Fruit fly (Drosophila melanogaster): ENCODE measurements around the gene Pgd.
A peak's percentile ranks its signal among the peaks of the same experiment; 100 is the strongest.

Gene Pgd

DNA sequence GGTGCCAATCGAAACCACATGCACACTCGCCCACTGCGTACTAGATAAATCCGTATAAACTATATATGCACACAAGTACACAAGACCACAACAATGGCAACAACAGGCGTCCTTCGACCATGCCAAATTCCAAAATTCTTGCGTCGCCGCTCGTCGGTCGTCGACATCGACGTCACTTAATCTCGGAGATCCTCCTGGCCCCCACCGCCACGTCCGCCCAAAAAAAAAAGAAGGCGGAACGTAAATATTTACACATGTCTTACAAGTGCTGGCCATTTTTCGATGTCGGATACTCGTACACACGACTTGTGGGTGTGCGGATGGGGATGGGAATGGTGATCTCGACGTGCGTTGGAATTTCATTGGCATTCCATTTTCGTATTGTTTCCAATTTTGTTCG, 18.4 kb downstream of the Pgd start:
- TF ChIP-seq kay (GFP tag; ENCODE audit: borderline replicate concordance) (no peak), CG14711 (tag; optimal IDR thresholded peaks at IDR 0.05) (no peak), Clk (GFP tag; optimal IDR thresholded peaks at IDR 0.05) (no peak), toe (GFP tag; optimal IDR thresholded peaks at IDR 0.05) (no peak), ovo (GFP tag; optimal IDR thresholded peaks at IDR 0.05) (no peak), Mnt (GFP tag; optimal IDR thresholded peaks at IDR 0.05) (no peak), CG7045 (GFP tag; optimal IDR thresholded peaks at IDR 0.05) (no peak), tj (GFP tag; optimal IDR thresholded peaks at IDR 0.05) (no peak), Hr96 (GFP tag; optimal IDR thresholded peaks at IDR 0.05) (no peak), CG5204 (GFP tag; optimal IDR thresholded peaks at IDR 0.05) (no peak)

DNA sequence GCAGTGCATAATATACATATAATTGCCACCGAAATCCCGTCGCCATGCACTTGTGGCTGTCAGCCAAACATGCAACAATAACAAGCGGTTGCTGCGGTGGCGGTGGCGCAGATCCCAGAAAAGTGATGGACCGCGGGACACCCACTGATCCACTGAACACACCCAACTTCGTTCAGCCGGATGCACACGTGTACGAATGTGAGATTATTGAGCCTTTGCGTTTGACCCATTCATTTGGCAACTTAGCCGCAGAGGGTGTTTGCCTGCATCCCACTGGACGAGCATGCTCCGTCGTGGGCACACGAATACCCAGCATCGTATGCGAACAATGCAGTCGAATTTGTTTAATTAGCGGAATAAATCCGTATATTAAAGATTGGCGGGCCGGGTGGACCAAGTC, 20.5 kb downstream of the Pgd start:
- TF ChIP-seq CG14711 (tag; optimal IDR thresholded peaks at IDR 0.05): no peak
- no peak for TF ChIP-seq CG12768 (GFP tag; optimal IDR thresholded peaks at IDR 0.05)

dm6 chrX:2166129-2166528, 21.2 kb downstream of the Pgd start:
- TF ChIP-seq CG11617 (GFP tag; optimal IDR thresholded peaks at IDR 0.05) (no peak), CG33017 (tag; optimal IDR thresholded peaks at IDR 0.05) (no peak), cic (GFP tag; optimal IDR thresholded peaks at IDR 0.05) (no peak), kay (GFP tag; ENCODE audit: borderline replicate concordance) (no peak), CG1620 (GFP tag; optimal IDR thresholded peaks at IDR 0.05) (no peak), toe (GFP tag; optimal IDR thresholded peaks at IDR 0.05) (no peak), Hr96 (GFP tag; optimal IDR thresholded peaks at IDR 0.05) (no peak), tj (GFP tag; optimal IDR thresholded peaks at IDR 0.05) (no peak), bab1 (GFP tag; optimal IDR thresholded peaks at IDR 0.05) (no peak), Crg-1 (GFP tag; optimal IDR thresholded peaks at IDR 0.05) (no peak), pad (GFP tag; optimal IDR thresholded peaks at IDR 0.05) (no peak), Mnt (GFP tag; optimal IDR thresholded peaks at IDR 0.05) (no peak), CG14711 (tag; optimal IDR thresholded peaks at IDR 0.05) (no peak), CG7101 (tag; optimal IDR thresholded peaks at IDR 0.05) (no peak), CG12768 (GFP tag; optimal IDR thresholded peaks at IDR 0.05) (no peak), Clk (GFP tag; optimal IDR thresholded peaks at IDR 0.05) (no peak), ovo (GFP tag; optimal IDR thresholded peaks at IDR 0.05) (no peak)

DNA sequence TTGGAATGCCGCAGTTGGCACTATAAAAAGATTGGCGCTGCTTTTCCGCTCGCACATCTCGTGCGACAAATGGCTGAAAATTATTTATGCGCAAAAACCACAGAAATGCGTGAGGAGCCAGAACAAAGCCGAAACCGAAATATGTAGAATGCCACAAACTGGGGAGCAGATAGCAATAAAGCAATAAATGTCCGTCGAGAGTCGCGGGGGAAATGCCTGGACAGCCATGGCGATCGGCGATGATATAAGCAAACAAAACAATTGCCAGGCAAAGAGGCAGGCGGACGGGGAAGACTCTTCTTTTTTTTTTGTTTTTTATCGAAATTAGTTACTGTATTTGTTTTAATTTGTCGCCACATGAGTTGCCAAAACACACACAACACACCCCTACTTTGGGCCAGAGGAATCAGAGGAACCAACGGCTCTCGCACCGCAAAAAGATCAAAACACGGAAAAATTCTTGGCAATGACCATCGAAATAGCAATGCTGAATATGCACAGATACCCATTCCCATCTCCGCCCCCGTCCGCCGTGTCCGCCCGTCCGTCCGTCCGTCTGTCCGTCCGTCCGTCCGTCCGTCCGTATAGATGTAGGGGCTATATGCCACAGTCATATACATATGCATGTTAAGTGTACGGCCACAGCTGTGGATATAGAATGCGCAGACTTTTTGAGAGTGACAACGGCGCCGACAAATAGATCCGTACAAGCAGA, 23.7 kb downstream of the Pgd start:
- no peak for TF ChIP-seq ovo (GFP tag; optimal IDR thresholded peaks at IDR 0.05)
- no peak for TF ChIP-seq Clk (GFP tag; optimal IDR thresholded peaks at IDR 0.05)
- no peak for TF ChIP-seq CG7101 (tag; optimal IDR thresholded peaks at IDR 0.05)
- no peak for TF ChIP-seq CG33017 (tag; optimal IDR thresholded peaks at IDR 0.05)
- TF ChIP-seq Crg-1 (GFP tag; optimal IDR thresholded peaks at IDR 0.05): no peak
- TF ChIP-seq CG11617 (GFP tag; optimal IDR thresholded peaks at IDR 0.05): peak; percentile 15
- TF ChIP-seq cnc (optimal IDR thresholded peaks at IDR 0.05): no peak

- no peak for TF ChIP-seq CG11617 (GFP tag; optimal IDR thresholded peaks at IDR 0.05)
- no peak for TF ChIP-seq cic (GFP tag; optimal IDR thresholded peaks at IDR 0.05)
- no peak for TF ChIP-seq tj (GFP tag; optimal IDR thresholded peaks at IDR 0.05)
- TF ChIP-seq Hr96 (GFP tag; optimal IDR thresholded peaks at IDR 0.05): no peak
- TF ChIP-seq CG14711 (tag; optimal IDR thresholded peaks at IDR 0.05): no peak
- no peak for TF ChIP-seq cnc (optimal IDR thresholded peaks at IDR 0.05)
- TF ChIP-seq Clk (GFP tag; optimal IDR thresholded peaks at IDR 0.05): no peak
- TF ChIP-seq CG1620 (GFP tag; optimal IDR thresholded peaks at IDR 0.05): no peak
- TF ChIP-seq CG5204 (GFP tag; optimal IDR thresholded peaks at IDR 0.05): no peak
- no peak for TF ChIP-seq CG7045 (GFP tag; optimal IDR thresholded peaks at IDR 0.05)
- TF ChIP-seq CG33017 (tag; optimal IDR thresholded peaks at IDR 0.05): no peak
- no peak for TF ChIP-seq Mnt (GFP tag; optimal IDR thresholded peaks at IDR 0.05)
- TF ChIP-seq kay (GFP tag; ENCODE audit: borderline replicate concordance): no peak
Observed at dm6 chrX:2170424-2170823, 25.5 kb downstream of the Pgd start.

- TF ChIP-seq CG1620 (GFP tag; optimal IDR thresholded peaks at IDR 0.05) (no peak), CG7101 (tag; optimal IDR thresholded peaks at IDR 0.05) (peak; percentile 13), bab1 (GFP tag; optimal IDR thresholded peaks at IDR 0.05) (peak; percentile 58), CG11617 (GFP tag; optimal IDR thresholded peaks at IDR 0.05) (peak; percentile 19), Hr96 (GFP tag; optimal IDR thresholded peaks at IDR 0.05) (no peak), Clk (GFP tag; optimal IDR thresholded peaks at IDR 0.05) (no peak), CG12768 (GFP tag; optimal IDR thresholded peaks at IDR 0.05) (no peak), CG14711 (tag; optimal IDR thresholded peaks at IDR 0.05) (peak; percentile 0), Mnt (GFP tag; optimal IDR thresholded peaks at IDR 0.05) (peak; percentile 49), cic (GFP tag; optimal IDR thresholded peaks at IDR 0.05) (no peak), CG7045 (GFP tag; optimal IDR thresholded peaks at IDR 0.05) (no peak), cnc (optimal IDR thresholded peaks at IDR 0.05) (no peak)
Observed at dm6 chrX:2172420-2172827, 27.5 kb downstream of the Pgd start, which contains the start of gene ND-B14.5A. TSS of gene ND-B14.5A (plus strand) at chrX:2172526.

DNA sequence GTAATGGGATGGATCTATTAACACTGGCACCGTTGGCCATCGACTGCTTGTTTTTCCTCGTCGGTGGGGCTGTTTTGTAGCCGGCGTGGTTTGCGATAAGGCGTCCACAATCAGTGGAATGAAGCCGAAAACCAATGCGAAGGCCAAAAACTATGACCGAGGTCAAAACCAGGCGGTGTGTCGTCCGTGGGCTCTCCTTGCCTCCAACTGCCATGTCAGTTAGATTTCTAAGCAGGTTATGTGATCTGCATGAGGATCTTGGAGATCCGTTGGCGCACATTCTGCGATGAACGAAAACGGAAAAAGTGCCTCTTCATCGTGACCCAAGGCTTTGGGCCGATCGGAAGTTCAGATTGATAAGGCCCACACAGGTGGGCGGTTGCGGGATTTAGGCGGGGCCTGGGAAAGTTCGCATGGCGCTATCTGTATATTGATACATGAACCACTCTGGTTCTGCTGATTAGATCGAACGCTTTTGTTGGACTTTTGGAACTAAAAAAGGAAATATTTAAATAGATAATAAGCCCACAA, 30.4 kb downstream of the Pgd start, which contains the start of gene Cyp4d14:
Cyp4d14 (minus strand) TSS at position 51 of the 531 bp plus-strand sequence.
- TF ChIP-seq ovo (GFP tag; optimal IDR thresholded peaks at IDR 0.05) (no peak), cnc (optimal IDR thresholded peaks at IDR 0.05) (peak in 1 of 2 experiments; percentile 27)

All from whole organism, adult.